Fruit fly (Drosophila melanogaster) whole organism, embryonic: ENCODE results near the gene Pp1-13C.

Experiments used
- ATbp ChIP-seq: fragments of 200-800 bp; sonication (Bioruptor generic); optimal IDR thresholded peaks from 2 replicates; lab custom pipeline; 2017; ENCODE audit warnings: missing biosample characterization, mild to moderate bottlenecking, missing genetic modification characterization, missing genetic modification reagents
- Antp ChIP-seq: fragments of 200-800 bp; sonication (Bioruptor generic); optimal IDR thresholded peaks from 3 replicates; lab custom pipeline; 2016; ENCODE audit warnings: missing biosample characterization, missing genetic modification characterization
- Asciz ChIP-seq: fragments of 200-800 bp; sonication (Bioruptor generic); optimal IDR thresholded peaks from 2 replicates; lab custom pipeline; 2017; ENCODE audit warnings: missing biosample characterization, mild to moderate bottlenecking, missing genetic modification characterization, missing genetic modification reagents
- Atf3 ChIP-seq: fragments of 200-800 bp; sonication (Bioruptor generic); optimal IDR thresholded peaks from 3 replicates; lab custom pipeline; 2016; ENCODE audit warnings: missing biosample characterization, missing genetic modification characterization
- CG10267 ChIP-seq: fragments of 200-800 bp; sonication (Bioruptor generic); optimal IDR thresholded peaks from 2 replicates; lab custom pipeline; 2018; ENCODE audit warnings: missing biosample characterization, mild to moderate bottlenecking, missing genetic modification characterization, moderate library complexity
- CG11504 ChIP-seq: fragments of 200-800 bp; sonication (Bioruptor generic); optimal IDR thresholded peaks from 3 replicates; lab custom pipeline; 2019; ENCODE audit warnings: missing biosample characterization, mild to moderate bottlenecking, missing genetic modification characterization, moderate library complexity
- CG12659 ChIP-seq: fragments of 200-800 bp; sonication (Bioruptor generic); optimal IDR thresholded peaks from 3 replicates; lab custom pipeline; 2017; ENCODE audit warnings: mild to moderate bottlenecking, missing biosample characterization, missing genetic modification reagents, missing genetic modification characterization
- CG13424 ChIP-seq: fragments of 200-800 bp; sonication (Bioruptor generic); optimal IDR thresholded peaks from 2 replicates; lab custom pipeline; 2019; ENCODE audit warnings: missing biosample characterization, mild to moderate bottlenecking, missing genetic modification characterization, moderate library complexity
- CG14710 ChIP-seq: fragments of 200-800 bp; sonication (Bioruptor generic); optimal IDR thresholded peaks from 3 replicates; lab custom pipeline; 2019; ENCODE audit warnings: missing biosample characterization, mild to moderate bottlenecking, missing genetic modification characterization, moderate library complexity
- CG17385 ChIP-seq: fragments of 200-800 bp; sonication (Bioruptor generic); optimal IDR thresholded peaks from 3 replicates; lab custom pipeline; 2018; ENCODE audit warnings: missing biosample characterization, mild to moderate bottlenecking, missing genetic modification characterization
- CG17829 ChIP-seq: fragments of 200-800 bp; optimal IDR thresholded peaks from 2 replicates; lab custom pipeline; 2019; ENCODE audit warnings: missing biosample characterization, mild to moderate bottlenecking, missing genetic modification characterization, moderate library complexity
- CG30403 ChIP-seq: fragments of 200-800 bp; sonication (Bioruptor generic); optimal IDR thresholded peaks from 3 replicates; lab custom pipeline; 2016; ENCODE audit warnings: missing biosample characterization, missing genetic modification characterization
- CG31441 ChIP-seq: fragments of 200-800 bp; sonication (Bioruptor generic); IDR thresholded peaks from 2 replicates; pipeline ENCODE4 v1.3.6; 2022; ENCODE audit warnings: missing biosample characterization, missing genetic modification characterization
- CG3281 ChIP-seq: fragments of 200-800 bp; sonication (Bioruptor generic); optimal IDR thresholded peaks from 3 replicates; lab custom pipeline; 2017; ENCODE audit warnings: missing biosample characterization, mild to moderate bottlenecking, missing genetic modification characterization
- CG4328 ChIP-seq: fragments of 200-800 bp; sonication (Bioruptor generic); optimal IDR thresholded peaks from 3 replicates; lab custom pipeline; 2017; ENCODE audit warnings: missing biosample characterization, missing genetic modification reagents, missing genetic modification characterization
- CG4820 ChIP-seq: fragments of 200-800 bp; sonication (Bioruptor generic); optimal IDR thresholded peaks from 3 replicates; lab custom pipeline; 2016; ENCODE audit warnings: missing biosample characterization, missing genetic modification characterization
- CG6254 ChIP-seq: fragments of 200-800 bp; sonication (Bioruptor generic); optimal IDR thresholded peaks from 3 replicates; lab custom pipeline; 2017; ENCODE audit warnings: mild to moderate bottlenecking, missing biosample characterization, missing genetic modification reagents, missing genetic modification characterization
- CG6765 ChIP-seq: fragments of 200-800 bp; sonication (Bioruptor generic); optimal IDR thresholded peaks from 3 replicates; lab custom pipeline; 2017; ENCODE audit warnings: missing biosample characterization, mild to moderate bottlenecking, missing genetic modification characterization
- CG7372 ChIP-seq: fragments of 200-800 bp; sonication (Bioruptor generic); IDR thresholded peaks from 2 replicates; pipeline ENCODE4 v1.3.6; 2022; ENCODE audit warnings: missing biosample characterization, missing genetic modification characterization
- CG7786 ChIP-seq: fragments of 200-800 bp; sonication (Bioruptor generic); optimal IDR thresholded peaks from 2 replicates; lab custom pipeline; 2016; ENCODE audit warnings: missing biosample characterization, missing genetic modification characterization
- CG8765 ChIP-seq: fragments of 200-800 bp; sonication (Bioruptor generic); IDR thresholded peaks from 2 replicates; pipeline ENCODE4 v1.3.6; 2022; ENCODE audit warnings: missing biosample characterization, missing genetic modification characterization
- CG8924 ChIP-seq: fragments of 200-800 bp; optimal IDR thresholded peaks from 3 replicates; lab custom pipeline; 2019; ENCODE audit warnings: missing biosample characterization, mild to moderate bottlenecking, missing genetic modification characterization, moderate library complexity
- CG9727 ChIP-seq: fragments of 200-800 bp; sonication (Bioruptor generic); optimal IDR thresholded peaks from 3 replicates; lab custom pipeline; 2017; ENCODE audit warnings: missing biosample characterization, mild to moderate bottlenecking, missing genetic modification characterization
- CG9932 ChIP-seq: fragments of 200-800 bp; sonication (Bioruptor generic); IDR thresholded peaks from 2 replicates; pipeline ENCODE4 v1.3.6; 2022; ENCODE audit warnings: missing biosample characterization, missing genetic modification characterization
- CoRest ChIP-seq: fragments of 200-800 bp; sonication (Bioruptor generic); optimal IDR thresholded peaks from 3 replicates; lab custom pipeline; 2018; ENCODE audit warnings: missing biosample characterization, mild to moderate bottlenecking, missing genetic modification characterization, moderate library complexity
- D ChIP-seq, 2 experiments: fragments of 200-800 bp in 1 of 2; fragments of >200 bp in 1 of 2; sonication (Bioruptor generic) in 1 of 2; optimal IDR thresholded peaks; 2 replicates in 1 of 2; 3 replicates in 1 of 2; lab custom pipeline; 2017; ENCODE audit warnings: mild to moderate bottlenecking in 1 of 2, missing biosample characterization in 1 of 2, missing genetic modification characterization in 1 of 2, missing genetic modification reagents in 1 of 2
- Elba2 ChIP-seq: fragments of 200-800 bp; sonication (Bioruptor generic); optimal IDR thresholded peaks from 3 replicates; lab custom pipeline; 2016; ENCODE audit warnings: missing biosample characterization, missing genetic modification characterization
- Ets65A ChIP-seq: fragments of 200-800 bp; sonication (Bioruptor generic); peaks from one replicate; lab custom pipeline; 2016; ENCODE audit warnings: missing biosample characterization, missing genetic modification characterization
- Hmr ChIP-seq: fragments of 200-800 bp; sonication (Bioruptor generic); optimal IDR thresholded peaks from 3 replicates; lab custom pipeline; 2017; ENCODE audit warnings: mild to moderate bottlenecking, missing biosample characterization, missing genetic modification reagents, missing genetic modification characterization
- Hr3 ChIP-seq: fragments of 200-800 bp; sonication (Bioruptor generic); optimal IDR thresholded peaks from 3 replicates; lab custom pipeline; 2016; ENCODE audit warnings: missing biosample characterization, missing genetic modification characterization
- Opbp ChIP-seq: fragments of 200-800 bp; sonication (Bioruptor generic); IDR thresholded peaks from 3 replicates; pipeline ENCODE4 v1.3.6; 2022; ENCODE audit warnings: missing biosample characterization, missing genetic modification characterization; ENCODE audit not compliant: partially characterized antibody
- Sox100B ChIP-seq: fragments of 200-800 bp; sonication (Bioruptor generic); optimal IDR thresholded peaks from 3 replicates; lab custom pipeline; 2018; ENCODE audit warnings: missing biosample characterization, mild to moderate bottlenecking, missing genetic modification characterization
- Sox102F ChIP-seq: fragments of 200-800 bp; sonication (Bioruptor generic); optimal IDR thresholded peaks from 2 replicates; lab custom pipeline; 2018; ENCODE audit warnings: missing biosample characterization, mild to moderate bottlenecking, missing genetic modification characterization, moderate library complexity
- Ssrp ChIP-seq: fragments of 200-800 bp; sonication (Bioruptor generic); optimal IDR thresholded peaks from 2 replicates; lab custom pipeline; 2018; ENCODE audit warnings: missing biosample characterization, mild to moderate bottlenecking, missing genetic modification characterization, moderate library complexity
- bsh ChIP-seq, 2 experiments: fragments of 200-800 bp; sonication (Bioruptor generic); optimal IDR thresholded peaks; 2 replicates each; lab custom pipeline; 2017 to 2018; ENCODE audit warnings: mild to moderate bottlenecking in 2 of 2, missing biosample characterization in 2 of 2, missing genetic modification characterization in 2 of 2, moderate library complexity in 1 of 2
- chm ChIP-seq: fragments of 200-800 bp; sonication (Bioruptor generic); IDR thresholded peaks from 2 replicates; pipeline ENCODE4 v1.3.6; 2022; ENCODE audit warnings: missing biosample characterization, missing genetic modification characterization
- dmrt99B ChIP-seq: fragments of 200-800 bp; sonication (Bioruptor generic); optimal IDR thresholded peaks from 2 replicates; lab custom pipeline; 2018; ENCODE audit warnings: missing biosample characterization, mild to moderate bottlenecking, missing genetic modification characterization, moderate library complexity
- emc ChIP-seq: fragments of 200-800 bp; sonication (Bioruptor generic); optimal IDR thresholded peaks from 2 replicates; lab custom pipeline; 2016; ENCODE audit warnings: missing biosample characterization, missing genetic modification characterization
- fd96Cb ChIP-seq: fragments of 200-800 bp; sonication (Bioruptor generic); optimal IDR thresholded peaks from 2 replicates; lab custom pipeline; 2018; ENCODE audit warnings: missing biosample characterization, mild to moderate bottlenecking, missing genetic modification characterization, moderate library complexity
- gem ChIP-seq: fragments of 200-800 bp; sonication (Bioruptor generic); optimal IDR thresholded peaks from 2 replicates; lab custom pipeline; 2019; ENCODE audit warnings: missing biosample characterization, mild to moderate bottlenecking, missing genetic modification characterization, moderate library complexity
- grau ChIP-seq: fragments of 200-800 bp; optimal IDR thresholded peaks from 3 replicates; lab custom pipeline; 2019; ENCODE audit warnings: missing biosample characterization, mild to moderate bottlenecking, missing genetic modification characterization, moderate library complexity
- knrl ChIP-seq: fragments of 200-800 bp; sonication (Bioruptor generic); IDR thresholded peaks from 3 replicates; pipeline ENCODE4 v1.3.6; 2022; ENCODE audit warnings: missing biosample characterization, missing genetic modification characterization; ENCODE audit not compliant: partially characterized antibody
- lab ChIP-seq: fragments of 200-800 bp; sonication (Bioruptor generic); optimal IDR thresholded peaks from 3 replicates; lab custom pipeline; 2017; ENCODE audit warnings: missing biosample characterization, missing genetic modification characterization, mild to moderate bottlenecking, moderate library complexity, missing genetic modification reagents
- pan ChIP-seq, 4 experiments: fragments of >200 bp in 3 of 4; fragments of 200-800 bp in 1 of 4; sonication (Bioruptor generic) in 1 of 4; optimal IDR thresholded peaks in 3 of 4; IDR thresholded peaks in 1 of 4; 2 replicates each; pipeline versions ENCODE4 v1.3.6 to Lab custom; 2017 to 2022; ENCODE audit warnings: missing biosample characterization in 2 of 4, missing genetic modification characterization in 2 of 4, mixed read lengths in 1 of 4
- row ChIP-seq: fragments of 200-800 bp; sonication (Bioruptor generic); IDR thresholded peaks from 3 replicates; pipeline ENCODE4 v1.3.6; 2022; ENCODE audit warnings: missing biosample characterization, missing genetic modification characterization
- sd ChIP-seq: fragments of 200-800 bp; sonication (Bioruptor generic); optimal IDR thresholded peaks from 3 replicates; lab custom pipeline; 2018; ENCODE audit warnings: missing biosample characterization, mild to moderate bottlenecking, missing genetic modification characterization, moderate library complexity
- tin ChIP-seq: fragments of 200-800 bp; sonication (Bioruptor generic); optimal IDR thresholded peaks from 3 replicates; lab custom pipeline; 2016; ENCODE audit warnings: missing biosample characterization, missing genetic modification characterization
- yki ChIP-seq: fragments of >200 bp; optimal IDR thresholded peaks from 3 replicates; lab custom pipeline; 2018

Gene Pp1-13C

DNA sequence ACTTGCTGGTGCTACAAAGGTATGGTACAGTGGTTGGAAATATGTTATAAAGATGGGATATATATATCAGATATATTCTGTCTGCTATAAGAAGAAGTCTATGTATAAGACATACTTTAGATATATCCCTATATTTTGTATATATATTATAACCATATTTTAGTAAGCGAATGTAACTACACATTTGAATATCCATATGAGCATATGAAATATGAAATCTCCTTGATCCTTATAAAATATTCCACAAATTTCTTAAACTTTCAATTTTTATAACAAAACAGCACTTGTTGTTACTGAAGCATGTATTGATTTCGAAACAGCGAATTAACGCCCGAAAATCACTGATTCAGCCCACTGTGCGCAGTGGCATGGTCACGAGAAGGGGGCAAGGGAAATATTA, 3.6 kb upstream of the Pp1-13C start (continued):
- TF ChIP-seq gem (tag; lab: Kevin White, UChicago) (peak; percentile 67), CG13424 (peak; percentile 48), Atf3 (GFP tag; lab: Kevin White, UChicago) (no peak), Elba2 (no peak), CG7786 (GFP tag; lab: Kevin White, UChicago) (no peak), yki (no peak), chm (GFP tag; lab: Robert Waterston, UW) (no peak), CG4328 (GFP tag; lab: Kevin White, UChicago) (no peak), CG14710 (tag; lab: Kevin White, UChicago) (peak; percentile 41), grau (tag; lab: Kevin White, UChicago) (peak; percentile 43), CG6254 (GFP tag; lab: Kevin White, UChicago) (peak; percentile 14), Asciz (GFP tag; lab: Kevin White, UChicago) (peak; percentile 15), CG7372 (no peak), tin (no peak), fd96Cb (tag; lab: Kevin White, UChicago) (peak; percentile 50), Ssrp (tag; lab: Kevin White, UChicago) (peak; percentile 36), Hr3 (GFP tag; lab: Kevin White, UChicago) (no peak), CG3281 (GFP tag; lab: Kevin White, UChicago) (peak; percentile 2), CG12659 (peak; percentile 6), Sox102F (peak; percentile 38), CoRest (peak; percentile 45)

DNA sequence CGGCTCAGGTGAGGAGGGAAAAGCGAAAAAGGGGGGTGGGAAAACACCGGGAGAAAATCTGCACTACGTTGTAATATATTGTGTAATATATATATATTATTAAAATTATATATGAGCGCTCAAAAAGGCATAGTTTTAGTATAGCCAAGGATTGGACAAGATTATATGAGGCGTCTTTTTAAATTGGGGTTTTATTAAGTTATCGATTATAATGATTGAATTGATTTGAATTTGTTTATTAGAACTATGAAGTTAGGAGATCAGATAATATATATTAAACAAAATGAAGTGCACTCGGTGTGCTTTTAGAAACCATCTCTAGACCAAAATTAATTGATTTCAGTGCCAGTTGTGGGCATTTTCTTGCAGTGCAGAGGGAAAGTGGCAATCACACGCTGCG, 2.8 kb upstream of the Pp1-13C start:
- TF ChIP-seq Antp (GFP tag; lab: Kevin White, UChicago) (no peak), pan (optimal IDR thresholded peaks at IDR 0.05; lab: Kevin White, UChicago) (no peak), pan (GFP tag; optimal IDR thresholded peaks at IDR 0.05 in 1 of 2, IDR thresholded peaks at IDR 0.05 in 1 of 2) (no peak), CG17385 (GFP tag; lab: Kevin White, UChicago) (no peak), emc (GFP tag; lab: Kevin White, UChicago) (no peak), CoRest (peak; percentile 38), CG8765 (GFP tag; lab: Robert Waterston, UW) (no peak), Sox100B (GFP tag; lab: Kevin White, UChicago) (peak; percentile 42), grau (tag; lab: Kevin White, UChicago) (peak; percentile 26), Hr3 (GFP tag; lab: Kevin White, UChicago) (peak; percentile 3), row (0 out of 3 replicates have a peak, but pooled peaks have one; percentile 21), CG6765 (no peak), CG8924 (tag; lab: Kevin White, UChicago) (peak; percentile 8), Opbp (GFP tag; lab: Robert Waterston, UW) (no peak), sd (tag; lab: Kevin White, UChicago) (no peak), CG9932 (GFP tag; lab: Robert Waterston, UW) (no peak), fd96Cb (tag; lab: Kevin White, UChicago) (peak; percentile 27), lab (peak; percentile 5), D (optimal IDR thresholded peaks at IDR 0.05; lab: Kevin White, UChicago) (no peak), D (GFP tag; optimal IDR thresholded peaks at IDR 0.05; lab: Kevin White, UChicago) (peak; percentile 22), CG30403 (peak; percentile 3), Ssrp (tag; lab: Kevin White, UChicago) (peak; percentile 17), ATbp (peak; percentile 9), CG11504 (tag; lab: Kevin White, UChicago) (peak; percentile 54), CG4820 (GFP tag; lab: Kevin White, UChicago) (peak; percentile 4), bsh (GFP tag; optimal IDR thresholded peaks at IDR 0.05; lab: Kevin White, UChicago) (peak in 1 of 2 experiments; percentile 8), dmrt99B (peak; percentile 41), CG31441 (GFP tag; lab: Robert Waterston, UW) (0 out of 2 replicates have a peak, but pooled peaks have one; percentile 12), knrl (GFP tag; lab: Robert Waterston, UW) (no peak), CG10267 (tag; lab: Kevin White, UChicago) (peak; percentile 24), CG17829 (peak; percentile 16), Sox102F (peak; percentile 12), Hmr (no peak), CG9727 (GFP tag; lab: Kevin White, UChicago) (peak; percentile 18), Ets65A (GFP tag; lab: Kevin White, UChicago) (peak; percentile 14)
